Fruit fly (Drosophila melanogaster) whole organism, wandering third instar larva: Measurements from ENCODE around the gene CG31817.

Source experiments
- Abd-B ChIP-seq: fragments of >200 bp; optimal IDR thresholded peaks from 2 replicates; lab custom pipeline; 2017; ENCODE audit warnings: missing biosample characterization, missing genetic modification characterization
- CG32264 ChIP-seq: fragments of 200-800 bp; sonication (Bioruptor generic); optimal IDR thresholded peaks from 2 replicates; lab custom pipeline; 2016; ENCODE audit warnings: missing biosample characterization, missing genetic modification characterization
- CG9705 ChIP-seq: fragments of 200-800 bp; sonication (Bioruptor generic); optimal IDR thresholded peaks from 2 replicates; lab custom pipeline; 2018; ENCODE audit warnings: missing biosample characterization, mild to moderate bottlenecking, missing genetic modification characterization
- CrebA ChIP-seq: fragments of 200-800 bp; sonication (Bioruptor generic); optimal IDR thresholded peaks from 2 replicates; lab custom pipeline; 2016; ENCODE audit warnings: missing biosample characterization, mild to moderate bottlenecking, missing genetic modification characterization, borderline replicate concordance
- Dfd ChIP-seq: fragments of >200 bp; optimal IDR thresholded peaks from 2 replicates; lab custom pipeline; 2017; ENCODE audit warnings: missing biosample characterization, missing genetic modification characterization
- Dif ChIP-seq: fragments of 200-275, 200-300 bp; sonication (Bioruptor generic); optimal IDR thresholded peaks from 2 replicates; lab custom pipeline; 2018; ENCODE audit warnings: missing biosample characterization, missing genetic modification characterization; ENCODE audit not compliant: partially characterized antibody
- GATAd ChIP-seq: sonication (Bioruptor generic); optimal IDR thresholded peaks from 2 replicates; lab custom pipeline; 2016; ENCODE audit warnings: missing biosample characterization, missing genetic modification characterization
- HLH106 ChIP-seq: fragments of 200-800 bp; optimal IDR thresholded peaks from 3 replicates; lab custom pipeline; 2019; ENCODE audit warnings: missing biosample characterization, mild to moderate bottlenecking, missing genetic modification characterization, moderate library complexity
- Hnf4 ChIP-seq: fragments of 200-800 bp; sonication (Bioruptor generic); optimal IDR thresholded peaks from 2 replicates; lab custom pipeline; 2016; ENCODE audit warnings: missing biosample characterization, mild to moderate bottlenecking, missing genetic modification characterization
- Hr78 ChIP-seq: fragments of >200 bp; optimal IDR thresholded peaks from 2 replicates; lab custom pipeline; 2017; ENCODE audit warnings: missing biosample characterization, missing genetic modification characterization
- Hr83 ChIP-seq: fragments of 200-300 bp; sonication (Bioruptor generic); optimal IDR thresholded peaks from 2 replicates; lab custom pipeline; 2016; ENCODE audit warnings: missing biosample characterization, mild to moderate bottlenecking, missing genetic modification characterization, moderate library complexity; ENCODE audit not compliant: poor library complexity, severe bottlenecking
- Jra ChIP-seq: sonication (Bioruptor generic); optimal IDR thresholded peaks from 2 replicates; lab custom pipeline; 2016; ENCODE audit warnings: missing biosample characterization, missing genetic modification characterization
- Mio ChIP-seq: sonication (Bioruptor generic); optimal IDR thresholded peaks from 2 replicates; lab custom pipeline; 2016; ENCODE audit warnings: missing biosample characterization, missing genetic modification characterization
- Myc ChIP-seq: fragments of >200 bp; optimal IDR thresholded peaks from 2 replicates; lab custom pipeline; 2017
- N ChIP-seq: fragments of >200 bp; optimal IDR thresholded peaks from 2 replicates; lab custom pipeline; 2018; ENCODE audit warnings: missing biosample characterization, missing external identifiers, missing genetic modification characterization
- OdsH ChIP-seq: fragments of 200-800 bp; sonication (Bioruptor generic); optimal IDR thresholded peaks from 2 replicates; lab custom pipeline; 2016; ENCODE audit warnings: missing biosample characterization, mild to moderate bottlenecking, missing genetic modification characterization
- Rel ChIP-seq, 2 experiments: fragments of 200-800 bp; sonication (Bioruptor generic) in 1 of 2; optimal IDR thresholded peaks; 2 replicates in 1 of 2; 3 replicates in 1 of 2; lab custom pipeline; 2016 to 2019; ENCODE audit warnings: mild to moderate bottlenecking in 2 of 2, missing biosample characterization in 2 of 2, missing genetic modification characterization in 2 of 2, moderate library complexity in 1 of 2
- Sp1 ChIP-seq: fragments of 200-800 bp; sonication (Bioruptor generic); optimal IDR thresholded peaks from 3 replicates; lab custom pipeline; 2019; ENCODE audit warnings: missing biosample characterization, mild to moderate bottlenecking, missing genetic modification characterization, moderate library complexity
- Vsx2 ChIP-seq: fragments of 200-300, 225-300 bp; sonication (Bioruptor generic); optimal IDR thresholded peaks from 2 replicates; lab custom pipeline; 2018; ENCODE audit warnings: missing biosample characterization, missing genetic modification characterization; ENCODE audit not compliant: partially characterized antibody
- br ChIP-seq: fragments of 200-800 bp; sonication (Bioruptor generic); optimal IDR thresholded peaks from 2 replicates; lab custom pipeline; 2016; ENCODE audit warnings: missing biosample characterization, missing genetic modification characterization
- brk ChIP-seq: fragments of 200-800 bp; sonication (Bioruptor generic); optimal IDR thresholded peaks from 2 replicates; lab custom pipeline; 2016; ENCODE audit warnings: missing biosample characterization, mild to moderate bottlenecking, missing genetic modification characterization
- dl ChIP-seq, 2 experiments: fragments of 175-275, 200-275 bp in 1 of 2; fragments of 200-275 bp in 1 of 2; sonication (Bioruptor generic); optimal IDR thresholded peaks; lab custom pipeline; 2018; ENCODE audit warnings: mild to moderate bottlenecking in 2 of 2, missing biosample characterization in 2 of 2, missing genetic modification characterization in 2 of 2, moderate library complexity in 2 of 2; ENCODE audit not compliant: partially characterized antibody in 2 of 2, insufficient read depth in 1 of 2
- dmrt93B ChIP-seq: fragments of 200-800 bp; sonication (Bioruptor generic); optimal IDR thresholded peaks from 2 replicates; lab custom pipeline; 2018; ENCODE audit warnings: missing biosample characterization, mild to moderate bottlenecking, missing genetic modification characterization
- dsf ChIP-seq: sonication (Bioruptor generic); optimal IDR thresholded peaks from 2 replicates; lab custom pipeline; 2016; ENCODE audit warnings: missing biosample characterization, missing genetic modification characterization, borderline replicate concordance
- ey ChIP-seq: fragments of 200-800 bp; sonication (Bioruptor generic); optimal IDR thresholded peaks from 2 replicates; lab custom pipeline; 2016; ENCODE audit warnings: missing biosample characterization, missing genetic modification characterization
- foxo ChIP-seq, 2 experiments: fragments of 200-800 bp; sonication (Bioruptor generic); optimal IDR thresholded peaks; 2 replicates in 1 of 2; 3 replicates in 1 of 2; lab custom pipeline; 2016 to 2017; ENCODE audit warnings: missing biosample characterization in 2 of 2, missing genetic modification characterization in 2 of 2
- fru ChIP-seq: fragments of 200-800 bp; sonication (Bioruptor generic); optimal IDR thresholded peaks from 3 replicates; lab custom pipeline; 2016; ENCODE audit warnings: missing biosample characterization, mild to moderate bottlenecking, missing genetic modification characterization
- h ChIP-seq: fragments of 200-800 bp; sonication (Bioruptor generic); optimal IDR thresholded peaks from 3 replicates; lab custom pipeline; 2016; ENCODE audit warnings: missing biosample characterization, mild to moderate bottlenecking, missing genetic modification characterization
- jim ChIP-seq: fragments of 175-275, 200-325 bp; sonication (Bioruptor generic); optimal IDR thresholded peaks from 2 replicates; lab custom pipeline; 2016; ENCODE audit warnings: missing biosample characterization, mild to moderate bottlenecking, missing genetic modification characterization
- lola ChIP-seq: fragments of >200 bp; optimal IDR thresholded peaks from 2 replicates; lab custom pipeline; 2017; ENCODE audit warnings: missing biosample characterization, missing genetic modification characterization
- pan ChIP-seq: fragments of >200 bp; optimal IDR thresholded peaks from 2 replicates; lab custom pipeline; 2017
- psq ChIP-seq: fragments of 200-800 bp; sonication (Bioruptor generic); optimal IDR thresholded peaks from 3 replicates; lab custom pipeline; 2017; ENCODE audit warnings: missing biosample characterization, mild to moderate bottlenecking, missing genetic modification characterization, moderate library complexity
- rgr ChIP-seq: fragments of 200-800 bp; sonication (Bioruptor generic); optimal IDR thresholded peaks from 3 replicates; lab custom pipeline; 2016; ENCODE audit warnings: missing biosample characterization, mild to moderate bottlenecking, missing genetic modification characterization
- sage ChIP-seq: fragments of 200-800 bp; sonication (Bioruptor generic); optimal IDR thresholded peaks from 2 replicates; lab custom pipeline; 2016; ENCODE audit warnings: missing biosample characterization, mild to moderate bottlenecking, missing genetic modification characterization
- sv ChIP-seq: fragments of 200-800 bp; sonication (Bioruptor generic); optimal IDR thresholded peaks from 3 replicates; lab custom pipeline; 2016; ENCODE audit warnings: missing biosample characterization, missing genetic modification characterization
- tai ChIP-seq: sonication (Bioruptor generic); optimal IDR thresholded peaks from 2 replicates; lab custom pipeline; 2016; ENCODE audit warnings: missing biosample characterization, missing genetic modification characterization
- usp ChIP-seq: fragments of >200 bp; optimal IDR thresholded peaks from 2 replicates; lab custom pipeline; 2017; ENCODE audit warnings: missing biosample characterization, missing genetic modification characterization
- woc ChIP-seq: sonication (Bioruptor generic); optimal IDR thresholded peaks from 2 replicates; lab custom pipeline; 2016; ENCODE audit warnings: missing biosample characterization, mild to moderate bottlenecking, missing genetic modification characterization

CG31817 gene

DNA sequence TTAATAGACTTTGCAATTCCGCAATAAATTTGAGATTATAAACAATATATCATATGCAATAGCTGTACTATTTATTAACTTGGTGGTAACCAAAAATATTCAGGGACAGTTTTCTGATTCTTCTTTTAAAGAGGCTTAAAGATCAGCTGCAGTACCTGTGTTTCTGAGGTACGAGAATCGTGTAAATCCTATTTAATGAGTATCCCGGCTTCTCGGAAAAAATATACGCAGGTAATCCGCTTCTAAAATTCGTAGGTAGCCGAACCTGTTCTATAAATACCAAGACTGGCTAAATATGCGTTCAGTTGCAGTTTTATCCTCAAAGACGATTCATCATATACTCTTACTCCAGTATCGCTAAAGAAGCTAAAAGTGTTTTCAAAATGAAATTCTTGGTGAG is 8.1 kb downstream of the CG31817 start, which contains the start of gene CG4440:
TSS of gene CG4440 (plus strand) at position 301 of the 400 bp plus-strand sequence.
- no peak for TF ChIP-seq brk (GFP tag; lab: Kevin White, UChicago)
- no peak for TF ChIP-seq dmrt93B (GFP tag; lab: Kevin White, UChicago)
- TF ChIP-seq lola = no peak
- TF ChIP-seq Myc (lab: Kevin White, UChicago) = no peak
- no peak for TF ChIP-seq h
- TF ChIP-seq Rel (GFP tag; optimal IDR thresholded peaks at IDR 0.05; lab: Kevin White, UChicago) = no peak
- no peak for TF ChIP-seq Rel (tag; optimal IDR thresholded peaks at IDR 0.05; lab: Kevin White, UChicago)
- no peak for TF ChIP-seq ey (GFP tag; lab: Kevin White, UChicago)
- no peak for TF ChIP-seq N (GFP tag; lab: Kevin White, UChicago)
- TF ChIP-seq sv (GFP tag; lab: Kevin White, UChicago) = no peak
- TF ChIP-seq dl (GFP tag; optimal IDR thresholded peaks at IDR 0.05; lab: Kevin White, UChicago; ENCODE audit: insufficient read depth in 1 of 2, partially characterized antibody in 2 of 2) = no peak
- no peak for TF ChIP-seq jim (GFP tag; lab: Kevin White, UChicago)
- TF ChIP-seq, all 38 proteins: peak for 0

dm6 chr2L:16329102-16329520 is 8.6 kb downstream of the CG31817 start, which contains the start of gene mRpL4:
TSS of gene mRpL4 (minus strand) at chr2L:16329132.
- TF ChIP-seq sv (GFP tag; lab: Kevin White, UChicago) = peak; percentile 64
- peak; percentile 72 for TF ChIP-seq woc (GFP tag; lab: Kevin White, UChicago)
- TF ChIP-seq Vsx2 = no peak
- TF ChIP-seq foxo (GFP tag; optimal IDR thresholded peaks at IDR 0.05; lab: Kevin White, UChicago) = peak in 1 of 2 experiments; percentile 71
- peak; percentile 14 for TF ChIP-seq OdsH
- peak; percentile 43 for TF ChIP-seq psq
- peak; percentile 57 for TF ChIP-seq Jra (GFP tag; lab: Kevin White, UChicago)
- TF ChIP-seq ey (GFP tag; lab: Kevin White, UChicago) = no peak
- TF ChIP-seq tai (GFP tag; lab: Kevin White, UChicago) = peak; percentile 85
- no peak for TF ChIP-seq br (GFP tag; lab: Kevin White, UChicago)
- TF ChIP-seq CG32264 (GFP tag; lab: Kevin White, UChicago) = no peak
- no peak for TF ChIP-seq Myc (lab: Kevin White, UChicago)
- no peak for TF ChIP-seq sage
- peak; percentile 81 for TF ChIP-seq Hnf4 (GFP tag; lab: Kevin White, UChicago)
- no peak for TF ChIP-seq usp
- TF ChIP-seq Hr83 (GFP tag; lab: Kevin White, UChicago) = peak; percentile 63
- TF ChIP-seq, all 38 proteins: peak for 9

DNA sequence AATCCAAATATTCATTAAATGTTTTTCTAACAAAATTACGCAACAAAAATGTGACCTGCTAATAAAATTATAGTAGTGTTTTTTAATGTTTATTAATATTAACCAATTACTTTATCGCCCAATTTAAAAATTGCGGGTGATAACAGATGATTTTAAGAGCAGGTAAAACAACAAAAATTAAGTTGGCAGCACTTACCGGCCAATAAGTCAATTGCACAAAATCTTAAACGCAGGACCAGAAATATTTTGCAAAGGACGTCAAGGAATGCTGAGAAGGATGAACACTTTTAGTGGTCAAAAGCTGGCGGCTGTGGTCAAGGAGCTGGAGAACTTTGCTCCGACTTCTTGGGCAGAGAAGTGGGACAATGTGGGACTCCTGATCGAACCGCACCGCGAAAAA is 10.8 kb downstream of the CG31817 start, which contains the start of gene CG4278:
TSS of gene CG4278 (plus strand) at position 178 of the 400 bp plus-strand sequence.
- TF ChIP-seq Vsx2 (no peak), Dfd (GFP tag; lab: Kevin White, UChicago) (no peak), GATAd (GFP tag; lab: Kevin White, UChicago) (no peak), dsf (GFP tag; lab: Kevin White, UChicago) (no peak), woc (GFP tag; lab: Kevin White, UChicago) (no peak), lola (no peak), Hr78 (no peak), Abd-B (GFP tag; lab: Kevin White, UChicago) (no peak), jim (GFP tag; lab: Kevin White, UChicago) (no peak), Myc (lab: Kevin White, UChicago) (no peak), ey (GFP tag; lab: Kevin White, UChicago) (no peak), foxo (GFP tag; optimal IDR thresholded peaks at IDR 0.05; lab: Kevin White, UChicago) (no peak), CG9705 (no peak)

- TF ChIP-seq pan (lab: Kevin White, UChicago) = no peak
- peak; percentile 96 for TF ChIP-seq ey (GFP tag; lab: Kevin White, UChicago)
- peak; percentile 98 for TF ChIP-seq woc (GFP tag; lab: Kevin White, UChicago)
- TF ChIP-seq usp = no peak
- peak; percentile 79 to 96 for TF ChIP-seq foxo (GFP tag; optimal IDR thresholded peaks at IDR 0.05; lab: Kevin White, UChicago)
- no peak for TF ChIP-seq CrebA (GFP tag; lab: Kevin White, UChicago)
- TF ChIP-seq HLH106 (tag; lab: Kevin White, UChicago) = peak; percentile 91
- TF ChIP-seq N (GFP tag; lab: Kevin White, UChicago) = peak; percentile 24
- TF ChIP-seq rgr (GFP tag; lab: Kevin White, UChicago) = peak; percentile 96
- peak; percentile 74 for TF ChIP-seq Mio
- TF ChIP-seq OdsH = peak; percentile 94
- no peak for TF ChIP-seq Dfd (GFP tag; lab: Kevin White, UChicago)
- peak; percentile 90 for TF ChIP-seq tai (GFP tag; lab: Kevin White, UChicago)
- peak; percentile 76 for TF ChIP-seq CG32264 (GFP tag; lab: Kevin White, UChicago)
- peak; percentile 97 for TF ChIP-seq h
- TF ChIP-seq Vsx2 = no peak
- peak; percentile 70 for TF ChIP-seq Dif (GFP tag; lab: Kevin White, UChicago)
- TF ChIP-seq Jra (GFP tag; lab: Kevin White, UChicago) = peak; percentile 84
- peak; percentile 66 for TF ChIP-seq Hr83 (GFP tag; lab: Kevin White, UChicago)
- TF ChIP-seq lola = no peak
- TF ChIP-seq Sp1 (GFP tag; lab: Kevin White, UChicago) = peak; percentile 89
- peak; percentile 94 for TF ChIP-seq Hnf4 (GFP tag; lab: Kevin White, UChicago)
- TF ChIP-seq br (GFP tag; lab: Kevin White, UChicago) = peak; percentile 91
- TF ChIP-seq Rel (GFP tag; optimal IDR thresholded peaks at IDR 0.05; lab: Kevin White, UChicago) = peak; percentile 63
- TF ChIP-seq Rel (tag; optimal IDR thresholded peaks at IDR 0.05; lab: Kevin White, UChicago) = peak; percentile 97
- no peak for TF ChIP-seq Abd-B (GFP tag; lab: Kevin White, UChicago)
- peak; percentile 88 for TF ChIP-seq psq
- peak; percentile 96 for TF ChIP-seq fru (GFP tag; lab: Kevin White, UChicago)
Observed at dm6 chr2L:16325515-16326257, 12.0 kb downstream of the CG31817 start, which contains the start of gene cact. TSS of gene cact (minus strand) at chr2L:16326207.
